Worm (Caenorhabditis elegans): ENCODE measurements around the gene fbxc-34.
"Not testable (repeated sequence)": the region's sequence is repeated elsewhere in the genome, so short reads cannot be mapped to it uniquely, and the experiment has no call there.

DNA sequence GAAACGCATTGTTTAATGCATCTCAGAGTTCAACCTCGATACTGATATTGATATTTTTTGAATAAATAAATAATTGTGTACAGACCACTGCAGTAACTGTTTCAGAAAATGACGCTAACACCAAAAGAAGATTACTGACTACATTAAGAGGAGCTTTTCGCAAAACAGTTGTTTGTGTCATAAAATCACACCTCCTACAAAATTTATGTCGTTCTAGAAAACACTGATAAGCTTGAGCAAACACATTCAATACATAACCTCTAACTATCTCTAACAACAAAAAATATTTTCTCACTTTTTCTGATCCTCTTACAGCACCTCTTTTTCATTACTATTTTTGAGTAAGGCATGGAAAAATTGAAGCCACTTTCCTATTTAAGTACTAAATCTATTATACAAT, 23.7 kb downstream of the fbxc-34 start, which contains the start of gene fbxc-7:
- TF ChIP-seq sea-1 (GFP tag; conservative IDR thresholded peaks at IDR 0.05); ama-1 (optimal IDR thresholded peaks at IDR 0.05); ceh-13 (GFP tag; optimal IDR thresholded peaks at IDR 0.05); tbx-11 (GFP tag; IDR thresholded peaks at IDR 0.05); flt-1 (GFP tag; IDR thresholded peaks at IDR 0.05); hmg-4 (GFP tag; optimal IDR thresholded peaks at IDR 0.05); tbx-37 (GFP tag; conservative IDR thresholded peaks at IDR 0.05); F13C5.2 (tag; optimal IDR thresholded peaks at IDR 0.05); aly-1 (tag; optimal IDR thresholded peaks at IDR 0.05); pes-1 (GFP tag; IDR thresholded peaks at IDR 0.05); ceh-36 (tag; optimal IDR thresholded peaks at IDR 0.05): not testable (repeated sequence)
